Worm (Caenorhabditis elegans) whole organism, L2 larva: ENCODE measurements around the gene basl-1.

ENCODE experiments used
- C34F6.9 ChIP-seq: fragments of 150-350 bp; optimal IDR thresholded peaks from 2 replicates; lab custom pipeline; 2014; ENCODE audit warnings: missing biosample characterization, missing genetic modification characterization
- F13H6.1 ChIP-seq: sonication (generic microtip); optimal IDR thresholded peaks from 2 replicates; lab custom pipeline; 2016; ENCODE audit warnings: missing genetic modification characterization, missing compliant biosample characterization
- R02D3.7 ChIP-seq: fragments of 150-350 bp; optimal IDR thresholded peaks from 2 replicates; lab custom pipeline; 2014; ENCODE audit warnings: missing biosample characterization, missing genetic modification characterization
- Y55F3AM.14 ChIP-seq: fragments of 200-800 bp; sonication (Bioruptor generic); optimal IDR thresholded peaks from 2 replicates; lab custom pipeline; 2018; ENCODE audit warnings: mild to moderate bottlenecking, missing genetic modification characterization, missing compliant biosample characterization
- ZK546.5 ChIP-seq: sonication (generic microtip); optimal IDR thresholded peaks from 2 replicates; lab custom pipeline; 2017; ENCODE audit warnings: missing biosample characterization, missing genetic modification characterization
- alr-1 ChIP-seq: fragments of 150-350 bp; optimal IDR thresholded peaks from 2 replicates; lab custom pipeline; 2014; ENCODE audit warnings: missing biosample characterization, missing genetic modification characterization
- ama-1 ChIP-seq: fragments of 150-350 bp; optimal IDR thresholded peaks from 2 replicates; lab custom pipeline; 2018; ENCODE audit warnings: inconsistent platforms
- blmp-1 ChIP-seq: sonication (generic microtip); optimal IDR thresholded peaks from 2 replicates; lab custom pipeline; 2017; ENCODE audit warnings: missing genetic modification characterization, mild to moderate bottlenecking, missing compliant biosample characterization, antibody characterized with exemption, moderate library complexity; ENCODE audit not compliant: insufficient read depth
- ceh-16 ChIP-seq: fragments of 150-350 bp; optimal IDR thresholded peaks from 2 replicates; lab custom pipeline; 2014; ENCODE audit warnings: missing biosample characterization, missing genetic modification characterization
- ceh-82 ChIP-seq: fragments of 150-350 bp; optimal IDR thresholded peaks from 2 replicates; lab custom pipeline; 2014; ENCODE audit warnings: missing biosample characterization, missing genetic modification characterization
- crh-2 ChIP-seq: sonication (generic microtip); optimal IDR thresholded peaks from 2 replicates; lab custom pipeline; 2017; ENCODE audit warnings: missing biosample characterization, missing genetic modification characterization
- dmd-4 ChIP-seq: sonication (generic microtip); optimal IDR thresholded peaks from 2 replicates; lab custom pipeline; 2017; ENCODE audit warnings: missing biosample characterization, missing genetic modification characterization
- egl-27 ChIP-seq: sonication (generic microtip); optimal IDR thresholded peaks from 3 replicates; lab custom pipeline; 2017; ENCODE audit warnings: missing biosample characterization, missing genetic modification reagents, missing genetic modification characterization
- elt-1 ChIP-seq: fragments of 150-350 bp; optimal IDR thresholded peaks from 2 replicates; lab custom pipeline; 2014; ENCODE audit warnings: missing biosample characterization, missing genetic modification characterization
- elt-3 ChIP-seq: sonication (generic microtip); optimal IDR thresholded peaks from 2 replicates; lab custom pipeline; 2017; ENCODE audit warnings: missing biosample characterization, missing genetic modification characterization
- fos-1 ChIP-seq: fragments of 150-350 bp; optimal IDR thresholded peaks from 2 replicates; lab custom pipeline; 2014; ENCODE audit warnings: missing biosample characterization, missing genetic modification characterization
- gmeb-1 ChIP-seq: fragments of 150-350 bp; optimal IDR thresholded peaks from 2 replicates; lab custom pipeline; 2014; ENCODE audit warnings: missing biosample characterization, missing genetic modification characterization
- lin-11 ChIP-seq: fragments of 150-350 bp; sonication (generic microtip); optimal IDR thresholded peaks from 2 replicates; lab custom pipeline; 2014; ENCODE audit warnings: missing biosample characterization, missing genetic modification characterization, inconsistent platforms, mixed read lengths
- lin-13 ChIP-seq: fragments of 150-350 bp; optimal IDR thresholded peaks from 2 replicates; lab custom pipeline; 2014; ENCODE audit warnings: missing biosample characterization, missing genetic modification reagents, missing genetic modification characterization
- lin-39 ChIP-seq: fragments of 150-350 bp; optimal IDR thresholded peaks from 2 replicates; lab custom pipeline; 2014; ENCODE audit warnings: missing biosample characterization, missing genetic modification reagents, missing genetic modification characterization
- lsy-2 ChIP-seq, 2 experiments: fragments of 150-350 bp in 1 of 2; sonication (generic microtip) in 1 of 2; optimal IDR thresholded peaks; 2 replicates each; lab custom pipeline; 2014 to 2017; ENCODE audit warnings: missing biosample characterization in 2 of 2, missing genetic modification characterization in 2 of 2
- mab-5 ChIP-seq: fragments of 150-350 bp; optimal IDR thresholded peaks from 2 replicates; lab custom pipeline; 2014; ENCODE audit warnings: missing biosample characterization, missing genetic modification characterization
- mbf-1 ChIP-seq: sonication (generic microtip); optimal IDR thresholded peaks from 2 replicates; lab custom pipeline; 2017; ENCODE audit warnings: missing biosample characterization, missing genetic modification characterization
- mdl-1 ChIP-seq, 2 experiments: fragments of 150-350 bp in 1 of 2; sonication (generic microtip) in 1 of 2; optimal IDR thresholded peaks; 2 replicates each; lab custom pipeline; 2017; ENCODE audit warnings: missing biosample characterization in 2 of 2, missing genetic modification characterization in 2 of 2
- nhr-10 ChIP-seq: sonication (generic microtip); optimal IDR thresholded peaks from 2 replicates; lab custom pipeline; 2017; ENCODE audit warnings: missing biosample characterization, missing genetic modification characterization
- nhr-11 ChIP-seq: fragments of 150-350 bp; optimal IDR thresholded peaks from 2 replicates; lab custom pipeline; 2014; ENCODE audit warnings: missing biosample characterization, missing genetic modification characterization
- nhr-12 ChIP-seq: fragments of 150-350 bp; optimal IDR thresholded peaks from 2 replicates; lab custom pipeline; 2014; ENCODE audit warnings: missing biosample characterization, missing genetic modification characterization
- nhr-129 ChIP-seq: fragments of 150-350 bp; optimal IDR thresholded peaks from 2 replicates; lab custom pipeline; 2014; ENCODE audit warnings: missing biosample characterization, missing genetic modification characterization
- nhr-21 ChIP-seq: fragments of 150-350 bp; optimal IDR thresholded peaks from 2 replicates; lab custom pipeline; 2014; ENCODE audit warnings: missing biosample characterization, missing genetic modification characterization
- nhr-23 ChIP-seq: fragments of 150-350 bp; optimal IDR thresholded peaks from 2 replicates; lab custom pipeline; 2014; ENCODE audit warnings: missing biosample characterization, missing genetic modification reagents, missing genetic modification characterization
- nhr-6 ChIP-seq: fragments of 150-350 bp; optimal IDR thresholded peaks from 2 replicates; lab custom pipeline; 2014; ENCODE audit warnings: missing biosample characterization, missing genetic modification characterization
- nhr-77 ChIP-seq: fragments of 150-350 bp; optimal IDR thresholded peaks from 2 replicates; lab custom pipeline; 2014; ENCODE audit warnings: missing biosample characterization, missing genetic modification characterization
- peb-1 ChIP-seq: fragments of 150-350 bp; optimal IDR thresholded peaks from 2 replicates; lab custom pipeline; 2014; ENCODE audit warnings: missing biosample characterization, missing genetic modification characterization
- sem-4 ChIP-seq: fragments of 150-350 bp; optimal IDR thresholded peaks from 2 replicates; lab custom pipeline; 2014; ENCODE audit warnings: missing biosample characterization, missing genetic modification reagents, missing genetic modification characterization
- skn-1 ChIP-seq: sonication (generic microtip); optimal IDR thresholded peaks from 2 replicates; lab custom pipeline; 2017; ENCODE audit warnings: missing biosample characterization, missing genetic modification characterization
- sma-3 ChIP-seq: sonication (generic microtip); optimal IDR thresholded peaks from 2 replicates; lab custom pipeline; 2016; ENCODE audit warnings: missing genetic modification reagents, missing genetic modification characterization, missing compliant biosample characterization
- sma-9 ChIP-seq, 2 experiments: fragments of 150-350 bp in 1 of 2; sonication (generic microtip) in 1 of 2; optimal IDR thresholded peaks; 2 replicates each; lab custom pipeline; 2014 to 2016; ENCODE audit warnings: missing genetic modification characterization in 2 of 2, mild to moderate bottlenecking in 1 of 2, missing biosample characterization in 1 of 2, missing compliant biosample characterization in 1 of 2, missing genetic modification reagents in 1 of 2, moderate library complexity in 1 of 2
- snpc-4 ChIP-seq: fragments of 150-350 bp; optimal IDR thresholded peaks from 2 replicates; lab custom pipeline; 2014; ENCODE audit warnings: missing biosample characterization, missing genetic modification characterization
- unc-39 ChIP-seq: fragments of 150-350 bp; optimal IDR thresholded peaks from 2 replicates; lab custom pipeline; 2014; ENCODE audit warnings: missing biosample characterization, missing genetic modification characterization
- unc-55 ChIP-seq: fragments of 150-350 bp; sonication (generic microtip); optimal IDR thresholded peaks from 3 replicates; lab custom pipeline; 2014; ENCODE audit warnings: missing biosample characterization, missing genetic modification reagents, missing genetic modification characterization
- zag-1 ChIP-seq: fragments of 150-350 bp; optimal IDR thresholded peaks from 2 replicates; lab custom pipeline; 2014; ENCODE audit warnings: missing biosample characterization, missing genetic modification characterization
- ztf-1 ChIP-seq: fragments of 200-800 bp; sonication (Bioruptor generic); conservative IDR thresholded peaks from 2 replicates; pipeline ENCODE4 v1.3.6; 2022; ENCODE audit warnings: missing genetic modification characterization, missing compliant biosample characterization
- ztf-11 ChIP-seq: sonication (generic microtip); optimal IDR thresholded peaks from 2 replicates; lab custom pipeline; 2017; ENCODE audit warnings: missing biosample characterization, missing genetic modification characterization
- ztf-4 ChIP-seq: fragments of 150-350 bp; optimal IDR thresholded peaks from 2 replicates; lab custom pipeline; 2014; ENCODE audit warnings: missing biosample characterization, missing genetic modification characterization

Gene basl-1

ce11 chrIII:5637297-5637876, 22.6 kb downstream of the basl-1 start:
- peak; percentile 34 for TF ChIP-seq snpc-4 (tag; lab: Kevin White, UChicago)

DNA sequence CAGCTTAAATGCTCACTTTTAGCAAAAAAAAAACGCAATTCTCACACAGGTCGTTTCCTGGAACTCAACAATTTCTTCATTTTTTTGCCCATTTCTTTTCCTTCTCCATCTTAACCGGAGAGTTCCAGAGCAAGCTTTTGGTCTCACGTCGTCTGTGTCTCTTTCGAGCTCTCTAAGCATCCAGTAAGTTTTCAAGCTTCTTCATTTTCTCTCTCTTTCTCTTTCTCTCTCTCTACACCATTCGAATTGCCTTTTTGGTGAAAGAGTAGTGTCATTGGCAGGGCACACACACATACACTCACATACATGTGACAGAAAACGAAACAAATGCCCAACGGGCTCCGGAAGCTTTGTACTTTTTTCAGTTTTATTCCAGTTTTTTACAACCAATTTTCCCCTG, 25.1 kb downstream of the basl-1 start:
- TF ChIP-seq F13H6.1 (tag; lab: Kevin White, UChicago), result peak; percentile 11
- TF ChIP-seq mbf-1 (tag; lab: Kevin White, UChicago), result no peak
- TF ChIP-seq mdl-1 (tag; optimal IDR thresholded peaks at IDR 0.05; lab: Kevin White, UChicago), result peak in 1 of 2 experiments; percentile 11
- peak; percentile 10 for TF ChIP-seq snpc-4 (tag; lab: Kevin White, UChicago)
- no peak for TF ChIP-seq ama-1 (lab: Kevin White, UChicago)
- TF ChIP-seq lsy-2 (tag; optimal IDR thresholded peaks at IDR 0.05; lab: Kevin White, UChicago), result peak in 1 of 2 experiments; percentile 72
- TF ChIP-seq lin-11, result peak; percentile 39
- TF ChIP-seq egl-27 (tag; lab: Kevin White, UChicago), result no peak
- TF ChIP-seq nhr-6, result peak; percentile 29
- peak; percentile 53 for TF ChIP-seq zag-1 (tag; lab: Kevin White, UChicago)
- peak; percentile 28 for TF ChIP-seq sma-9 (GFP tag; optimal IDR thresholded peaks at IDR 0.05; lab: Kevin White, UChicago)
- no peak for TF ChIP-seq sma-9 (tag; optimal IDR thresholded peaks at IDR 0.05; lab: Kevin White, UChicago)
- TF ChIP-seq fos-1, result peak; percentile 2
- peak; percentile 63 for TF ChIP-seq unc-55
- TF ChIP-seq ztf-4, result peak; percentile 14
- no peak for TF ChIP-seq gmeb-1 (tag; lab: Kevin White, UChicago)
- TF ChIP-seq nhr-23, result no peak
- TF ChIP-seq C34F6.9 (tag; lab: Kevin White, UChicago), result peak; percentile 86
- TF ChIP-seq nhr-129, result peak; percentile 74
- TF ChIP-seq skn-1 (tag; lab: Kevin White, UChicago), result no peak
- peak; percentile 43 for TF ChIP-seq crh-2 (tag; lab: Kevin White, UChicago)
- TF ChIP-seq ceh-82 (tag; lab: Kevin White, UChicago), result peak; percentile 48
- peak; percentile 8 for TF ChIP-seq lin-13

- TF ChIP-seq lin-11, result peak; percentile 5
- no peak for TF ChIP-seq ceh-16
- TF ChIP-seq C34F6.9 (tag; lab: Kevin White, UChicago), result peak; percentile 30
- TF ChIP-seq, all 48 proteins: peak for 2
Measured at ce11 chrIII:5642692-5643091, 27.9 kb downstream of the basl-1 start.

DNA sequence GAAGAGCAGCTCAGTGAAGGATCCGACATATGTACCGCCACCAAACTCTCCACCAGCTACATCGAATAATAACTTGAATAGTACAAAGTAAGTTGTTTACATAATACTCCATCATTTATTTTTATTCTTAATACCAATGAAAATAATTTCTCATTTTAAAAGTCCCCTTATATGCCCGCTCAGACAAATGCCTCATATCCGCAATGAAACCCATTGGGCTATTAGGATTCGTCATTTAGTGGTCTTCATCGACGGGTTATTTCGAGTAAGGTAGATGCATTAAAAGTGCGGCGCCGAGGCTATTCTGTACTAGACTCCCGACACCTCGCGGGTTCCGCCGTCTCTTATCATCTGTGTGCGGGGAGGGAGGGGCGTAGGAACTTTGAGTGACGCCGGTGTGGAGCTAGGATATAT, 39.0 kb downstream of the basl-1 start:
- TF ChIP-seq lin-39 (tag; lab: Kevin White, UChicago) (no peak), sma-3 (GFP tag; lab: Kevin White, UChicago) (peak; percentile 68), C34F6.9 (tag; lab: Kevin White, UChicago) (no peak), ztf-1 (GFP tag; lab: Robert Waterston, UW) (no peak), nhr-11 (tag; lab: Kevin White, UChicago) (no peak), alr-1 (no peak), skn-1 (tag; lab: Kevin White, UChicago) (no peak), peb-1 (tag; lab: Kevin White, UChicago) (no peak), unc-55 (peak; percentile 24), ceh-16 (no peak), blmp-1 (tag; lab: Kevin White, UChicago) (no peak), ztf-4 (no peak), F13H6.1 (tag; lab: Kevin White, UChicago) (peak; percentile 38), R02D3.7 (tag; lab: Kevin White, UChicago) (no peak), nhr-77 (no peak), nhr-12 (tag; lab: Kevin White, UChicago) (no peak), lin-13 (peak; percentile 23), sma-9 (GFP tag; optimal IDR thresholded peaks at IDR 0.05; lab: Kevin White, UChicago) (peak; percentile 53), sma-9 (tag; optimal IDR thresholded peaks at IDR 0.05; lab: Kevin White, UChicago) (no peak), elt-3 (no peak), elt-1 (tag; lab: Kevin White, UChicago) (no peak), nhr-10 (tag; lab: Kevin White, UChicago) (no peak), ztf-11 (tag; lab: Kevin White, UChicago) (no peak), zag-1 (tag; lab: Kevin White, UChicago) (no peak), nhr-6 (no peak), nhr-23 (no peak), sem-4 (no peak), lsy-2 (tag; optimal IDR thresholded peaks at IDR 0.05; lab: Kevin White, UChicago) (peak in 1 of 2 experiments; percentile 37), Y55F3AM.14 (GFP tag; lab: Kevin White, UChicago) (no peak), nhr-129 (no peak), ZK546.5 (tag; lab: Kevin White, UChicago) (no peak), unc-39 (tag; lab: Kevin White, UChicago) (no peak), nhr-21 (tag; lab: Kevin White, UChicago) (peak; percentile 69), lin-11 (no peak), mdl-1 (tag; optimal IDR thresholded peaks at IDR 0.05; lab: Kevin White, UChicago) (no peak), gmeb-1 (tag; lab: Kevin White, UChicago) (peak; percentile 59), fos-1 (peak; percentile 68), mab-5 (tag; lab: Kevin White, UChicago) (no peak), ama-1 (lab: Kevin White, UChicago) (peak; percentile 86), dmd-4 (no peak), snpc-4 (tag; lab: Kevin White, UChicago) (peak; percentile 96)
